5 fruit fly cellular contexts compared by ENCODE assay signal in genomic region chr3L:626498-627369, dm6.
TF ChIP-seq lines count a peak whose summit lies in the region.

No protein-coding gene starts in this region.

- TF ChIP-seq CTCF in whole organism, embryonic (GFP tag; optimal IDR thresholded peaks at IDR 0.05; lab: Kevin White, UChicago) = no peak

TF ChIP-seq in whole organism, adult, 20 proteins besides CTCF, POLR2A, EP300 and RAD21:
- TF ChIP-seq Hr96 (GFP tag; optimal IDR thresholded peaks at IDR 0.05; lab: Kevin White, UChicago) (peak; percentile 11), kay (GFP tag; lab: Kevin White, UChicago; ENCODE audit: borderline replicate concordance) (peak; percentile 86), pad (GFP tag; optimal IDR thresholded peaks at IDR 0.05; lab: Kevin White, UChicago) (no peak), CG33017 (tag; optimal IDR thresholded peaks at IDR 0.05; lab: Kevin White, UChicago) (no peak), ovo (GFP tag; optimal IDR thresholded peaks at IDR 0.05; lab: Kevin White, UChicago) (peak; percentile 9), Clk (GFP tag; optimal IDR thresholded peaks at IDR 0.05; lab: Kevin White, UChicago) (no peak), cnc (optimal IDR thresholded peaks at IDR 0.05; lab: Kevin White, UChicago) (no peak), CG11617 (GFP tag; optimal IDR thresholded peaks at IDR 0.05; lab: Kevin White, UChicago) (no peak), cic (GFP tag; optimal IDR thresholded peaks at IDR 0.05; lab: Kevin White, UChicago) (peak; percentile 40), Mnt (GFP tag; optimal IDR thresholded peaks at IDR 0.05; lab: Kevin White, UChicago) (no peak), toe (GFP tag; optimal IDR thresholded peaks at IDR 0.05; lab: Kevin White, UChicago) (peak; percentile 19), CG7045 (GFP tag; optimal IDR thresholded peaks at IDR 0.05; lab: Kevin White, UChicago) (peak; percentile 16), CG1620 (GFP tag; optimal IDR thresholded peaks at IDR 0.05; lab: Kevin White, UChicago) (no peak), CG7101 (tag; optimal IDR thresholded peaks at IDR 0.05; lab: Kevin White, UChicago) (no peak), CG12768 (GFP tag; optimal IDR thresholded peaks at IDR 0.05; lab: Kevin White, UChicago) (peak; percentile 30), Crg-1 (GFP tag; optimal IDR thresholded peaks at IDR 0.05; lab: Kevin White, UChicago) (no peak), CG5204 (GFP tag; optimal IDR thresholded peaks at IDR 0.05; lab: Kevin White, UChicago) (peak; percentile 27), tj (GFP tag; optimal IDR thresholded peaks at IDR 0.05; lab: Kevin White, UChicago) (peak; percentile 69)

TF ChIP-seq in whole organism, embryonic, 481 proteins besides CTCF, POLR2A, EP300 and RAD21 (continues in another document):
- peak; percentile 38 for TF ChIP-seq Fer3 (tag; optimal IDR thresholded peaks at IDR 0.05; lab: Kevin White, UChicago)
- TF ChIP-seq Mad (GFP tag; optimal IDR thresholded peaks at IDR 0.05; lab: Kevin White, UChicago) = no peak
- TF ChIP-seq lab (GFP tag; optimal IDR thresholded peaks at IDR 0.05; lab: Kevin White, UChicago) = peak; percentile 7
- TF ChIP-seq cato (GFP tag; optimal IDR thresholded peaks at IDR 0.05; lab: Kevin White, UChicago; ENCODE audit: borderline replicate concordance) = no peak
- TF ChIP-seq sima (GFP tag; optimal IDR thresholded peaks at IDR 0.05; lab: Kevin White, UChicago) = no peak
- peak; percentile 68 for TF ChIP-seq zfh1 (GFP tag; IDR thresholded peaks at IDR 0.05; lab: Robert Waterston, UW)
- TF ChIP-seq sens (GFP tag; lab: Kevin White, UChicago) = peak; percentile 69
- TF ChIP-seq eyg (GFP tag; optimal IDR thresholded peaks at IDR 0.05; lab: Kevin White, UChicago) = no peak
- TF ChIP-seq Pdp1 (GFP tag; optimal IDR thresholded peaks at IDR 0.05; lab: Kevin White, UChicago) = peak; percentile 27 to 87
- TF ChIP-seq CG13123 (GFP tag; optimal IDR thresholded peaks at IDR 0.05; lab: Kevin White, UChicago) = no peak
- peak; percentile 87 for TF ChIP-seq Drgx (GFP tag; IDR thresholded peaks at IDR 0.05; lab: Robert Waterston, UW)
- TF ChIP-seq D19B (GFP tag; optimal IDR thresholded peaks at IDR 0.05; lab: Kevin White, UChicago) = no peak
- TF ChIP-seq Blimp-1 (GFP tag; optimal IDR thresholded peaks at IDR 0.05; lab: Kevin White, UChicago) = no peak
- TF ChIP-seq E2f2 (GFP tag; IDR thresholded peaks at IDR 0.05; lab: Robert Waterston, UW) = peak; percentile 24
- TF ChIP-seq CG30431 (GFP tag; optimal IDR thresholded peaks at IDR 0.05; lab: Kevin White, UChicago) = peak; percentile 20
- no peak for TF ChIP-seq CG10565 (GFP tag; optimal IDR thresholded peaks at IDR 0.05; lab: Kevin White, UChicago)
- peak; percentile 97 for TF ChIP-seq CG12769 (tag; optimal IDR thresholded peaks at IDR 0.05; lab: Kevin White, UChicago)
- TF ChIP-seq hkb (optimal IDR thresholded peaks at IDR 0.05; lab: Kevin White, UChicago) = no peak
- peak; percentile 33 for TF ChIP-seq hkb (GFP tag; IDR thresholded peaks at IDR 0.05; lab: Robert Waterston, UW)
- TF ChIP-seq dan (GFP tag; IDR thresholded peaks at IDR 0.05; lab: Robert Waterston, UW) = no peak

TF ChIP-seq in whole organism, prepupa, 60 proteins besides CTCF, POLR2A, EP300 and RAD21 (continues in another document):
- no peak for TF ChIP-seq CG4318 (GFP tag; optimal IDR thresholded peaks at IDR 0.05; lab: Kevin White, UChicago)
- peak; percentile 50 for TF ChIP-seq lz (GFP tag; optimal IDR thresholded peaks at IDR 0.05; lab: Kevin White, UChicago)
- peak; percentile 43 for TF ChIP-seq fd59A (GFP tag; optimal IDR thresholded peaks at IDR 0.05; lab: Kevin White, UChicago)
- TF ChIP-seq OdsH (GFP tag; optimal IDR thresholded peaks at IDR 0.05; lab: Kevin White, UChicago) = peak; percentile 24
- TF ChIP-seq vri (GFP tag; optimal IDR thresholded peaks at IDR 0.05; lab: Kevin White, UChicago) = peak; percentile 57
- peak; percentile 87 for TF ChIP-seq Lpt (GFP tag; optimal IDR thresholded peaks at IDR 0.05; lab: Kevin White, UChicago)
- peak; percentile 80 for TF ChIP-seq dsx (GFP tag; optimal IDR thresholded peaks at IDR 0.05; lab: Kevin White, UChicago; ENCODE audit: poor library complexity, severe bottlenecking)
- TF ChIP-seq CG10631 (GFP tag; optimal IDR thresholded peaks at IDR 0.05; lab: Kevin White, UChicago) = peak; percentile 52
- peak; percentile 85 for TF ChIP-seq CG1621 (tag; optimal IDR thresholded peaks at IDR 0.05; lab: Kevin White, UChicago)
- peak; percentile 39 for TF ChIP-seq Smox (GFP tag; optimal IDR thresholded peaks at IDR 0.05; lab: Kevin White, UChicago)
- peak; percentile 87 for TF ChIP-seq CG6854 (GFP tag; optimal IDR thresholded peaks at IDR 0.05; lab: Kevin White, UChicago)
- TF ChIP-seq net (GFP tag; optimal IDR thresholded peaks at IDR 0.05; lab: Kevin White, UChicago) = peak; percentile 75
- TF ChIP-seq svp (GFP tag; lab: Kevin White, UChicago) = peak; percentile 70
- peak; percentile 56 for TF ChIP-seq CG32006 (GFP tag; optimal IDR thresholded peaks at IDR 0.05; lab: Kevin White, UChicago)
- peak; percentile 50 for TF ChIP-seq Met (GFP tag; optimal IDR thresholded peaks at IDR 0.05; lab: Kevin White, UChicago)
- peak; percentile 57 for TF ChIP-seq Eip78C (GFP tag; lab: Kevin White, UChicago)
- TF ChIP-seq achi (GFP tag; optimal IDR thresholded peaks at IDR 0.05; lab: Kevin White, UChicago) = peak; percentile 58
- TF ChIP-seq CG8632 (GFP tag; optimal IDR thresholded peaks at IDR 0.05; lab: Kevin White, UChicago) = peak; percentile 27
- peak; percentile 83 for TF ChIP-seq CG6276 (GFP tag; optimal IDR thresholded peaks at IDR 0.05; lab: Kevin White, UChicago)
- peak; percentile 51 for TF ChIP-seq Hr4 (GFP tag; optimal IDR thresholded peaks at IDR 0.05; lab: Kevin White, UChicago)

TF ChIP-seq in whole organism, pupa, 21 proteins besides CTCF, POLR2A, EP300 and RAD21:
- TF ChIP-seq CG17806 (tag; optimal IDR thresholded peaks at IDR 0.05; lab: Kevin White, UChicago) (peak; percentile 75), CG15710 (tag; optimal IDR thresholded peaks at IDR 0.05; lab: Kevin White, UChicago) (peak; percentile 80), EcR (GFP tag; optimal IDR thresholded peaks at IDR 0.05; lab: Kevin White, UChicago) (peak; percentile 62), CG8159 (tag; optimal IDR thresholded peaks at IDR 0.05; lab: Kevin White, UChicago) (peak; percentile 77), Pif1B (GFP tag; optimal IDR thresholded peaks at IDR 0.05; lab: Kevin White, UChicago) (peak; percentile 84), CG10348 (GFP tag; IDR thresholded peaks at IDR 0.05; lab: Robert Waterston, UW) (0 out of 2 replicates have a peak, but pooled peaks have one; percentile 16), CG14655 (GFP tag; optimal IDR thresholded peaks at IDR 0.05; lab: Kevin White, UChicago) (peak; percentile 83), D1 (tag; optimal IDR thresholded peaks at IDR 0.05; lab: Kevin White, UChicago) (no peak), rn (GFP tag; IDR thresholded peaks at IDR 0.05; lab: Robert Waterston, UW) (peak; percentile 90), CG13204 (GFP tag; optimal IDR thresholded peaks at IDR 0.05; lab: Kevin White, UChicago) (peak; percentile 82), Pif1A (GFP tag; optimal IDR thresholded peaks at IDR 0.05; lab: Kevin White, UChicago) (peak; percentile 84), Snoo (tag; optimal IDR thresholded peaks at IDR 0.05; lab: Kevin White, UChicago) (peak; percentile 66), CG8301 (tag; optimal IDR thresholded peaks at IDR 0.05; lab: Kevin White, UChicago) (peak; percentile 76), CG9948 (tag; optimal IDR thresholded peaks at IDR 0.05; lab: Kevin White, UChicago) (peak; percentile 48), gl (tag; optimal IDR thresholded peaks at IDR 0.05; lab: Kevin White, UChicago) (peak; percentile 93), CG4496 (GFP tag; IDR thresholded peaks at IDR 0.05; lab: Robert Waterston, UW) (peak; percentile 95), CG12605 (GFP tag; IDR thresholded peaks at IDR 0.05; lab: Robert Waterston, UW) (peak; percentile 93), fd96Ca (GFP tag; IDR thresholded peaks at IDR 0.05; lab: Robert Waterston, UW) (peak; percentile 84), CG34367 (tag; optimal IDR thresholded peaks at IDR 0.05; lab: Kevin White, UChicago) (peak; percentile 80), CG32121 (GFP tag; IDR thresholded peaks at IDR 0.05; lab: Robert Waterston, UW) (peak; percentile 87), Ets98B (GFP tag; IDR thresholded peaks at IDR 0.05; lab: Robert Waterston, UW) (peak; percentile 87)
TF ChIP-seq in whole organism, pupa: peak in this region for 20.

TF ChIP-seq in whole organism, wandering third instar larva, 38 proteins besides CTCF, POLR2A, EP300 and RAD21 (continues in another document):
- no peak for TF ChIP-seq Hr83 (GFP tag; optimal IDR thresholded peaks at IDR 0.05; lab: Kevin White, UChicago; ENCODE audit: poor library complexity, severe bottlenecking)
- no peak for TF ChIP-seq N (GFP tag; optimal IDR thresholded peaks at IDR 0.05; lab: Kevin White, UChicago)
- no peak for TF ChIP-seq brk (GFP tag; optimal IDR thresholded peaks at IDR 0.05; lab: Kevin White, UChicago)
- TF ChIP-seq Rel (GFP tag; optimal IDR thresholded peaks at IDR 0.05; lab: Kevin White, UChicago) = peak; percentile 44
- peak; percentile 57 for TF ChIP-seq Rel (tag; optimal IDR thresholded peaks at IDR 0.05; lab: Kevin White, UChicago)
- peak; percentile 36 for TF ChIP-seq Dfd (GFP tag; optimal IDR thresholded peaks at IDR 0.05; lab: Kevin White, UChicago)
- no peak for TF ChIP-seq psq (GFP tag; optimal IDR thresholded peaks at IDR 0.05; lab: Kevin White, UChicago)
- TF ChIP-seq usp (GFP tag; optimal IDR thresholded peaks at IDR 0.05; lab: Kevin White, UChicago) = no peak
- TF ChIP-seq ey (GFP tag; optimal IDR thresholded peaks at IDR 0.05; lab: Kevin White, UChicago) = no peak
- TF ChIP-seq dsf (GFP tag; optimal IDR thresholded peaks at IDR 0.05; lab: Kevin White, UChicago; ENCODE audit: borderline replicate concordance) = no peak
- no peak for TF ChIP-seq tai (GFP tag; optimal IDR thresholded peaks at IDR 0.05; lab: Kevin White, UChicago)
- TF ChIP-seq h (GFP tag; optimal IDR thresholded peaks at IDR 0.05; lab: Kevin White, UChicago) = peak; percentile 31
- TF ChIP-seq OdsH (GFP tag; optimal IDR thresholded peaks at IDR 0.05; lab: Kevin White, UChicago) = no peak
- peak; percentile 33 for TF ChIP-seq fru (GFP tag; optimal IDR thresholded peaks at IDR 0.05; lab: Kevin White, UChicago)
- peak; percentile 54 for TF ChIP-seq Vsx2 (GFP tag; optimal IDR thresholded peaks at IDR 0.05; lab: Kevin White, UChicago; ENCODE audit: partially characterized antibody)
- TF ChIP-seq woc (GFP tag; optimal IDR thresholded peaks at IDR 0.05; lab: Kevin White, UChicago) = peak; percentile 23
- TF ChIP-seq Hnf4 (GFP tag; optimal IDR thresholded peaks at IDR 0.05; lab: Kevin White, UChicago) = no peak
- no peak for TF ChIP-seq foxo (GFP tag; optimal IDR thresholded peaks at IDR 0.05; lab: Kevin White, UChicago)
- TF ChIP-seq dmrt93B (GFP tag; optimal IDR thresholded peaks at IDR 0.05; lab: Kevin White, UChicago) = no peak
- TF ChIP-seq Sp1 (GFP tag; optimal IDR thresholded peaks at IDR 0.05; lab: Kevin White, UChicago) = peak; percentile 71
- no peak for TF ChIP-seq CG32264 (GFP tag; optimal IDR thresholded peaks at IDR 0.05; lab: Kevin White, UChicago)
- TF ChIP-seq jim (GFP tag; optimal IDR thresholded peaks at IDR 0.05; lab: Kevin White, UChicago) = peak; percentile 92
- TF ChIP-seq Abd-B (GFP tag; optimal IDR thresholded peaks at IDR 0.05; lab: Kevin White, UChicago) = no peak
